Fruit fly (Drosophila melanogaster) whole organism, prepupa: ENCODE results near the gene CG33307.
A peak's percentile ranks its signal among the peaks of the same experiment; 100 is the strongest.

ENCODE experiments used
- Blimp-1 ChIP-seq: fragments of 200-800 bp; sonication (Bioruptor generic); optimal IDR thresholded peaks from 3 replicates; lab custom pipeline; 2017; ENCODE audit warnings: missing biosample characterization, missing genetic modification characterization, mild to moderate bottlenecking, moderate library complexity, missing genetic modification reagents
- CG10669 ChIP-seq: fragments of 200-800 bp; sonication (Bioruptor generic); optimal IDR thresholded peaks from 3 replicates; lab custom pipeline; 2018; ENCODE audit warnings: missing biosample characterization, mild to moderate bottlenecking, missing genetic modification characterization, moderate library complexity
- CG11294 ChIP-seq: fragments of 200-800 bp; sonication (Bioruptor generic); IDR thresholded peaks from 2 replicates; pipeline ENCODE4 v1.3.6; 2022; ENCODE audit warnings: missing biosample characterization, missing genetic modification characterization
- CG11902 ChIP-seq: fragments of 200-800 bp; sonication (Bioruptor generic); optimal IDR thresholded peaks from 3 replicates; lab custom pipeline; 2016; ENCODE audit warnings: missing biosample characterization, missing genetic modification characterization
- CG15336 ChIP-seq: fragments of 200-800 bp; sonication (Bioruptor generic); IDR thresholded peaks from 2 replicates; pipeline ENCODE4 v1.3.6; 2022; ENCODE audit warnings: missing biosample characterization, missing genetic modification characterization
- CG1621 ChIP-seq: fragments of 200-800 bp; sonication (Bioruptor generic); optimal IDR thresholded peaks from 3 replicates; lab custom pipeline; 2018; ENCODE audit warnings: missing biosample characterization, mild to moderate bottlenecking, missing genetic modification characterization
- CG16779 ChIP-seq: fragments of 200-800 bp; sonication (Bioruptor generic); optimal IDR thresholded peaks from 3 replicates; lab custom pipeline; 2017; ENCODE audit warnings: missing biosample characterization, mild to moderate bottlenecking, missing genetic modification characterization
- CG3032 ChIP-seq: fragments of 200-800 bp; optimal IDR thresholded peaks from 2 replicates; lab custom pipeline; 2019; ENCODE audit warnings: missing biosample characterization, mild to moderate bottlenecking, missing genetic modification characterization, moderate library complexity
- CG34406 ChIP-seq: fragments of 200-800 bp; sonication (Bioruptor generic); optimal IDR thresholded peaks from 3 replicates; lab custom pipeline; 2016; ENCODE audit warnings: missing biosample characterization, missing genetic modification characterization
- CG3919 ChIP-seq: fragments of 200-800 bp; sonication (Bioruptor generic); optimal IDR thresholded peaks from 3 replicates; lab custom pipeline; 2016; ENCODE audit warnings: missing biosample characterization, missing genetic modification characterization
- CG4318 ChIP-seq: fragments of 200-800 bp; sonication (Bioruptor generic); optimal IDR thresholded peaks from 3 replicates; lab custom pipeline; 2017; ENCODE audit warnings: missing biosample characterization, mild to moderate bottlenecking, missing genetic modification characterization
- CG6163 ChIP-seq: fragments of 200-800 bp; sonication (Bioruptor generic); IDR thresholded peaks from 3 replicates; pipeline ENCODE4 v1.3.6; 2022; ENCODE audit warnings: missing biosample characterization, missing genetic modification characterization
- CG6276 ChIP-seq: fragments of 200-800 bp; sonication (Bioruptor generic); optimal IDR thresholded peaks from 2 replicates; lab custom pipeline; 2017; ENCODE audit warnings: missing biosample characterization, mild to moderate bottlenecking, missing genetic modification characterization
- CG6792 ChIP-seq: fragments of 200-800 bp; sonication (Bioruptor generic); optimal IDR thresholded peaks from 3 replicates; lab custom pipeline; 2016; ENCODE audit warnings: missing biosample characterization, missing genetic modification characterization
- CG6808 ChIP-seq: fragments of 200-800 bp; sonication (Bioruptor generic); optimal IDR thresholded peaks from 3 replicates; lab custom pipeline; 2017; ENCODE audit warnings: missing biosample characterization, missing genetic modification characterization, mild to moderate bottlenecking, moderate library complexity, missing genetic modification reagents
- CG6854 ChIP-seq: fragments of 200-800 bp; sonication (Bioruptor generic); optimal IDR thresholded peaks from 2 replicates; lab custom pipeline; 2017; ENCODE audit warnings: missing biosample characterization, mild to moderate bottlenecking, missing genetic modification characterization
- CG7368 ChIP-seq: fragments of 200-800 bp; sonication (Bioruptor generic); optimal IDR thresholded peaks from 3 replicates; lab custom pipeline; 2016; ENCODE audit warnings: missing biosample characterization, missing genetic modification characterization
- CG8119 ChIP-seq: fragments of 200-800 bp; sonication (Bioruptor generic); IDR thresholded peaks from 3 replicates; pipeline ENCODE4 v1.3.6; 2022; ENCODE audit warnings: missing biosample characterization, missing genetic modification characterization
- CG8319 ChIP-seq: fragments of 200-800 bp; sonication (Bioruptor generic); optimal IDR thresholded peaks from 3 replicates; lab custom pipeline; 2016; ENCODE audit warnings: missing biosample characterization, missing genetic modification characterization
- CG8632 ChIP-seq: fragments of 200-800 bp; sonication (Bioruptor generic); optimal IDR thresholded peaks from 3 replicates; lab custom pipeline; 2016; ENCODE audit warnings: missing biosample characterization, missing genetic modification characterization
- CG9139 ChIP-seq: fragments of 200-800 bp; sonication (Bioruptor generic); optimal IDR thresholded peaks from 3 replicates; lab custom pipeline; 2017; ENCODE audit warnings: missing biosample characterization, mild to moderate bottlenecking, missing genetic modification characterization
- Eip75B ChIP-seq: fragments of 200-800 bp; sonication (Bioruptor generic); optimal IDR thresholded peaks from 3 replicates; lab custom pipeline; 2016; ENCODE audit warnings: missing biosample characterization, missing genetic modification characterization
- Eip78C ChIP-seq: fragments of 200-800 bp; sonication (Bioruptor generic); peaks from one replicate; lab custom pipeline; 2016; ENCODE audit warnings: missing biosample characterization, missing genetic modification characterization
- Ets21C ChIP-seq: fragments of 200-800 bp; sonication (Bioruptor generic); optimal IDR thresholded peaks from 3 replicates; lab custom pipeline; 2016; ENCODE audit warnings: missing biosample characterization, missing genetic modification characterization
- Ets96B ChIP-seq: fragments of 200-800 bp; optimal IDR thresholded peaks from 2 replicates; lab custom pipeline; 2019; ENCODE audit warnings: missing biosample characterization, mild to moderate bottlenecking, missing genetic modification characterization, moderate library complexity
- Gug ChIP-seq: fragments of 200-800 bp; sonication (Bioruptor generic); IDR thresholded peaks from 2 replicates; pipeline ENCODE4 v1.3.6; 2022; ENCODE audit warnings: missing biosample characterization, missing genetic modification characterization
- Hr38 ChIP-seq: sonication (Bioruptor generic); optimal IDR thresholded peaks from 2 replicates; lab custom pipeline; 2016; ENCODE audit warnings: missing biosample characterization, missing genetic modification characterization
- Lpt ChIP-seq: fragments of 200-800 bp; sonication (Bioruptor generic); optimal IDR thresholded peaks from 3 replicates; lab custom pipeline; 2016; ENCODE audit warnings: missing biosample characterization, missing genetic modification characterization
- Met ChIP-seq: fragments of 200-800 bp; sonication (Bioruptor generic); optimal IDR thresholded peaks from 3 replicates; lab custom pipeline; 2016; ENCODE audit warnings: missing biosample characterization, missing genetic modification characterization
- Sox14 ChIP-seq: fragments of 200-800 bp; sonication (Bioruptor generic); optimal IDR thresholded peaks from 3 replicates; lab custom pipeline; 2016; ENCODE audit warnings: missing biosample characterization, missing genetic modification characterization
- Sox15 ChIP-seq: fragments of 200-800 bp; sonication (Bioruptor generic); optimal IDR thresholded peaks from 3 replicates; lab custom pipeline; 2016; ENCODE audit warnings: missing biosample characterization, missing genetic modification characterization
- achi ChIP-seq: fragments of 200-800 bp; sonication (Bioruptor generic); optimal IDR thresholded peaks from 3 replicates; lab custom pipeline; 2016; ENCODE audit warnings: missing biosample characterization, missing genetic modification characterization
- acj6 ChIP-seq: fragments of 200-800 bp; sonication (Bioruptor generic); optimal IDR thresholded peaks from 3 replicates; lab custom pipeline; 2016; ENCODE audit warnings: missing biosample characterization, missing genetic modification characterization
- dac ChIP-seq: fragments of 200-800 bp; sonication (Bioruptor generic); optimal IDR thresholded peaks from 2 replicates; lab custom pipeline; 2017; ENCODE audit warnings: missing biosample characterization, mild to moderate bottlenecking, missing genetic modification characterization
- dsx ChIP-seq: fragments of 200-800 bp; optimal IDR thresholded peaks from 3 replicates; lab custom pipeline; 2019; ENCODE audit warnings: missing biosample characterization, mild to moderate bottlenecking, missing genetic modification characterization, moderate library complexity; ENCODE audit not compliant: poor library complexity, severe bottlenecking
- eg ChIP-seq: fragments of 200-800 bp; sonication (Bioruptor generic); IDR thresholded peaks from 3 replicates; pipeline ENCODE4 v1.3.6; 2022; ENCODE audit warnings: missing biosample characterization, missing genetic modification characterization
- fd59A ChIP-seq: fragments of 200-800 bp; sonication (Bioruptor generic); optimal IDR thresholded peaks from 2 replicates; lab custom pipeline; 2017; ENCODE audit warnings: missing biosample characterization, mild to moderate bottlenecking, missing genetic modification characterization, missing genetic modification reagents
- fd85E ChIP-seq: fragments of 200-800 bp; sonication (Bioruptor generic); optimal IDR thresholded peaks from 3 replicates; lab custom pipeline; 2016; ENCODE audit warnings: missing biosample characterization, missing genetic modification characterization
- fkh ChIP-seq: fragments of 200-800 bp; sonication (Bioruptor generic); optimal IDR thresholded peaks from 3 replicates; lab custom pipeline; 2017; ENCODE audit warnings: missing biosample characterization, mild to moderate bottlenecking, missing genetic modification characterization, moderate library complexity
- lz ChIP-seq: fragments of 200-800 bp; sonication (Bioruptor generic); optimal IDR thresholded peaks from 3 replicates; lab custom pipeline; 2016; ENCODE audit warnings: missing biosample characterization, missing genetic modification characterization
- net ChIP-seq: fragments of 200-800 bp; sonication (Bioruptor generic); optimal IDR thresholded peaks from 3 replicates; lab custom pipeline; 2016; ENCODE audit warnings: missing biosample characterization, missing genetic modification characterization
- pdm3 ChIP-seq: fragments of 200-800 bp; sonication (Bioruptor generic); optimal IDR thresholded peaks from 3 replicates; lab custom pipeline; 2016; ENCODE audit warnings: missing biosample characterization, missing genetic modification characterization
- salr ChIP-seq, 2 experiments: fragments of 200-800 bp; sonication (Bioruptor generic); optimal IDR thresholded peaks; 3 replicates each; lab custom pipeline; 2016 to 2018; ENCODE audit warnings: missing biosample characterization in 2 of 2, missing genetic modification characterization in 2 of 2, mild to moderate bottlenecking in 1 of 2
- spab ChIP-seq: fragments of 200-800 bp; sonication (Bioruptor generic); optimal IDR thresholded peaks from 2 replicates; lab custom pipeline; 2017; ENCODE audit warnings: missing biosample characterization, mild to moderate bottlenecking, missing genetic modification characterization, missing genetic modification reagents
- ss ChIP-seq, 2 experiments: fragments of 200-800 bp; sonication (Bioruptor generic); optimal IDR thresholded peaks; 2 replicates in 1 of 2; 3 replicates in 1 of 2; lab custom pipeline; 2017 to 2018; ENCODE audit warnings: mild to moderate bottlenecking in 2 of 2, missing biosample characterization in 2 of 2, missing genetic modification characterization in 2 of 2, moderate library complexity in 1 of 2
- svp ChIP-seq: fragments of 200-800 bp; sonication (Bioruptor generic); peaks from one replicate; lab custom pipeline; 2016; ENCODE audit warnings: missing biosample characterization, missing genetic modification characterization
- topi ChIP-seq: fragments of 200-800 bp; sonication (Bioruptor generic); optimal IDR thresholded peaks from 3 replicates; lab custom pipeline; 2016; ENCODE audit warnings: missing biosample characterization, missing genetic modification characterization
- vri ChIP-seq: fragments of 200-800 bp; sonication (Bioruptor generic); optimal IDR thresholded peaks from 3 replicates; lab custom pipeline; 2016; ENCODE audit warnings: missing biosample characterization, mild to moderate bottlenecking, missing genetic modification characterization

Gene CG33307

dm6 chr2L:13838647-13839390, 2.5 kb downstream of the CG33307 start (continued):
- TF ChIP-seq Eip75B (no peak), Gug (no peak), CG15336 (GFP tag; lab: Robert Waterston, UW) (0 out of 2 replicates have a peak, but pooled peaks have one; percentile 18), CG1621 (tag; lab: Kevin White, UChicago) (no peak), CG8119 (GFP tag; lab: Robert Waterston, UW) (no peak), Met (GFP tag; lab: Kevin White, UChicago) (peak; percentile 30), CG6163 (GFP tag; lab: Robert Waterston, UW) (no peak), fd59A (GFP tag; lab: Kevin White, UChicago) (no peak)
- TF ChIP-seq, all 60 proteins: peak for 9

DNA sequence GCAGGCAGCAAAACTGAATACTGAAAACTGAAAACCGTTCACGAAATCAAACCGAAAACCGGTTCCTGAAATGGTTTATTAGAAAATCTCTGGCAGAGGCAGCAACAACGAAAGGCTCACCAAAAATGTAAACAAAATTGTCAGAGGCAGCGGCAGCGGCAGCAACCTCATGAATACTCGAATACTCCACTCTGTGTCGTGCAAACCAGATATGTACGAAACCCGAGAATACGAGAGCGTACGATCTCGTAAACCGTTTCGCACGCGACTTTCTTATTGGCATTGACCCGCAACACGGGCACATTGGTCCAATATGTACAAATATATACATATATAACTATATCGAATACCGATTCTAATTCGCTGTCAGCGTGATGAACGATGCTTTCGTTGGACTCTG, 3.7 kb downstream of the CG33307 start:
- TF ChIP-seq CG8632 (GFP tag; lab: Kevin White, UChicago) (no peak), CG4318 (GFP tag; lab: Kevin White, UChicago) (no peak), dsx (no peak), Gug (no peak), CG6808 (GFP tag; lab: Kevin White, UChicago) (no peak), achi (GFP tag; lab: Kevin White, UChicago) (no peak), pdm3 (no peak), lz (GFP tag; lab: Kevin White, UChicago) (no peak), eg (GFP tag; lab: Robert Waterston, UW) (no peak), CG9139 (GFP tag; lab: Kevin White, UChicago) (no peak), spab (no peak), Met (GFP tag; lab: Kevin White, UChicago) (no peak), CG8319 (GFP tag; lab: Kevin White, UChicago) (no peak), CG7368 (GFP tag; lab: Kevin White, UChicago) (no peak), Hr38 (GFP tag; lab: Kevin White, UChicago) (no peak), CG8119 (GFP tag; lab: Robert Waterston, UW) (no peak), CG6792 (no peak), CG16779 (tag; lab: Kevin White, UChicago) (no peak), CG3032 (tag; lab: Kevin White, UChicago) (no peak), fd59A (GFP tag; lab: Kevin White, UChicago) (no peak), acj6 (GFP tag; lab: Kevin White, UChicago) (no peak), CG11902 (GFP tag; lab: Kevin White, UChicago) (no peak), net (GFP tag; lab: Kevin White, UChicago) (no peak), dac (GFP tag; lab: Kevin White, UChicago) (no peak), fd85E (GFP tag; lab: Kevin White, UChicago) (no peak), CG6276 (GFP tag; lab: Kevin White, UChicago) (no peak), CG6854 (no peak), ss (GFP tag; optimal IDR thresholded peaks at IDR 0.05; lab: Kevin White, UChicago) (peak in 1 of 2 experiments; percentile 60), fkh (no peak), CG3919 (GFP tag; lab: Kevin White, UChicago) (no peak), Blimp-1 (GFP tag; lab: Kevin White, UChicago) (peak; percentile 29), CG15336 (GFP tag; lab: Robert Waterston, UW) (no peak), CG11294 (GFP tag; lab: Robert Waterston, UW) (no peak), Ets21C (no peak), topi (GFP tag; lab: Kevin White, UChicago) (peak; percentile 4), CG10669 (no peak), Sox15 (GFP tag; lab: Kevin White, UChicago) (no peak), CG1621 (tag; lab: Kevin White, UChicago) (no peak), svp (peak; percentile 92), Eip78C (peak; percentile 79), vri (peak; percentile 16), Ets96B (tag; lab: Kevin White, UChicago) (no peak), Lpt (GFP tag; lab: Kevin White, UChicago) (peak; percentile 20), CG6163 (GFP tag; lab: Robert Waterston, UW) (0 out of 3 replicates have a peak, but pooled peaks have one; percentile 35), CG34406 (GFP tag; lab: Kevin White, UChicago) (no peak), Eip75B (no peak), salr (GFP tag; optimal IDR thresholded peaks at IDR 0.05; lab: Kevin White, UChicago) (no peak), Sox14 (GFP tag; lab: Kevin White, UChicago) (no peak)
